Worm (Caenorhabditis elegans): ENCODE results near the gene phat-6.

phat-6 gene

ce11 chrX:15194283-15194682 lies at the start of gene phat-6:
Gene phat-6 (minus strand): TSS chrX:15194383.
- TF ChIP-seq nhr-76 (tag; optimal IDR thresholded peaks at IDR 0.05), result no peak
- peak; percentile 23 for TF ChIP-seq tbx-2 (tag; optimal IDR thresholded peaks at IDR 0.05)
- peak; percentile 3 for TF ChIP-seq fkh-8 (tag; optimal IDR thresholded peaks at IDR 0.05)
- TF ChIP-seq nhr-47 (tag; optimal IDR thresholded peaks at IDR 0.05), result peak; percentile 20
- TF ChIP-seq rnt-1 (tag; optimal IDR thresholded peaks at IDR 0.05), result no peak
- peak; percentile 12 for TF ChIP-seq unc-86 (tag; optimal IDR thresholded peaks at IDR 0.05)
- TF ChIP-seq nhr-20 (tag; optimal IDR thresholded peaks at IDR 0.05), result no peak
- peak; percentile 50 for TF ChIP-seq nhr-71 (tag; optimal IDR thresholded peaks at IDR 0.05)
- TF ChIP-seq ztf-4 (tag; optimal IDR thresholded peaks at IDR 0.05), result no peak
- no peak for TF ChIP-seq F16B12.6 (tag; optimal IDR thresholded peaks at IDR 0.05)
- TF ChIP-seq ceh-63 (GFP tag; optimal IDR thresholded peaks at IDR 0.05), result no peak
- TF ChIP-seq lin-14 (GFP tag; optimal IDR thresholded peaks at IDR 0.05), result peak; percentile 27

- TF ChIP-seq nhr-77 (tag; optimal IDR thresholded peaks at IDR 0.05) (no peak), ceh-90 (tag; optimal IDR thresholded peaks at IDR 0.05) (no peak), mab-9 (GFP tag; IDR thresholded peaks at IDR 0.05) (no peak), lin-13 (GFP tag; optimal IDR thresholded peaks at IDR 0.05) (no peak), dpl-1 (GFP tag; optimal IDR thresholded peaks at IDR 0.05) (no peak), fos-1 (tag; optimal IDR thresholded peaks at IDR 0.05) (no peak), ces-1 (GFP tag; optimal IDR thresholded peaks at IDR 0.05) (no peak), pax-3 (tag; optimal IDR thresholded peaks at IDR 0.05) (no peak)
Measured at ce11 chrX:15242726-15243125, 48.5 kb upstream of the phat-6 start.

ce11 chrX:15241169-15241568 lies 47.0 kb upstream of the phat-6 start:
- TF ChIP-seq elt-2 (tag; optimal IDR thresholded peaks at IDR 0.05), result peak; percentile 1
- no peak for TF ChIP-seq fos-1 (tag; optimal IDR thresholded peaks at IDR 0.05)
- TF ChIP-seq efl-1 (optimal IDR thresholded peaks at IDR 0.05), result no peak
- TF ChIP-seq efl-1 (GFP tag; optimal IDR thresholded peaks at IDR 0.05 in 1 of 2), result peak in 1 of 2 experiments; percentile 67

ce11 chrX:15236036-15236435 lies 41.9 kb upstream of the phat-6 start:
- TF ChIP-seq pqm-1 (tag; optimal IDR thresholded peaks at IDR 0.05), result no peak
- no peak for TF ChIP-seq unc-98 (GFP tag; IDR thresholded peaks at IDR 0.05)
- TF ChIP-seq fkh-8 (tag; optimal IDR thresholded peaks at IDR 0.05), result no peak
- peak; percentile 63 for TF ChIP-seq snu-23 (GFP tag; optimal IDR thresholded peaks at IDR 0.05)
- no peak for TF ChIP-seq jun-1 (tag; optimal IDR thresholded peaks at IDR 0.05)
- no peak for TF ChIP-seq fos-1 (tag; optimal IDR thresholded peaks at IDR 0.05)
- peak; percentile 50 for TF ChIP-seq nhr-20 (tag; optimal IDR thresholded peaks at IDR 0.05)
- no peak for TF ChIP-seq sup-37 (GFP tag; optimal IDR thresholded peaks at IDR 0.05)
- no peak for TF ChIP-seq nhr-11 (tag; optimal IDR thresholded peaks at IDR 0.05)
- TF ChIP-seq mab-9 (GFP tag; IDR thresholded peaks at IDR 0.05), result no peak
- TF ChIP-seq hlh-4 (tag; optimal IDR thresholded peaks at IDR 0.05), result no peak
- no peak for TF ChIP-seq ceh-8 (GFP tag; optimal IDR thresholded peaks at IDR 0.05)
- no peak for TF ChIP-seq mep-1 (tag; optimal IDR thresholded peaks at IDR 0.05)
- peak; percentile 23 for TF ChIP-seq lin-14 (GFP tag; optimal IDR thresholded peaks at IDR 0.05)
- TF ChIP-seq hpl-2 (GFP tag; optimal IDR thresholded peaks at IDR 0.05), result no peak
- peak; percentile 15 for TF ChIP-seq nhr-90 (tag; optimal IDR thresholded peaks at IDR 0.05; ENCODE audit: poor library complexity)
- TF ChIP-seq lir-3 (tag; optimal IDR thresholded peaks at IDR 0.05; ENCODE audit: poor library complexity), result no peak
- TF ChIP-seq ztf-11 (tag; optimal IDR thresholded peaks at IDR 0.05), result no peak
- peak in 1 of 2 experiments; percentile 53 for TF ChIP-seq lin-35 (GFP tag; optimal IDR thresholded peaks at IDR 0.05)
- TF ChIP-seq dpl-1 (GFP tag; optimal IDR thresholded peaks at IDR 0.05), result no peak
- no peak for TF ChIP-seq F16B12.6 (tag; optimal IDR thresholded peaks at IDR 0.05)
- no peak for TF ChIP-seq snpc-4 (tag; optimal IDR thresholded peaks at IDR 0.05)
- no peak for TF ChIP-seq lin-13 (GFP tag; optimal IDR thresholded peaks at IDR 0.05)
- TF ChIP-seq efl-3 (GFP tag; optimal IDR thresholded peaks at IDR 0.05), result no peak
- TF ChIP-seq ama-1 (optimal IDR thresholded peaks at IDR 0.05), result no peak
- no peak for TF ChIP-seq pag-3 (tag; optimal IDR thresholded peaks at IDR 0.05; ENCODE audit: borderline replicate concordance, insufficient read depth)
- no peak for TF ChIP-seq egl-13 (tag; optimal IDR thresholded peaks at IDR 0.05)
- no peak for TF ChIP-seq nhr-28 (tag; optimal IDR thresholded peaks at IDR 0.05)
- no peak for TF ChIP-seq ces-1 (GFP tag; optimal IDR thresholded peaks at IDR 0.05)
- TF ChIP-seq fkh-10 (GFP tag; optimal IDR thresholded peaks at IDR 0.05), result no peak
- no peak for TF ChIP-seq lin-39 (tag; optimal IDR thresholded peaks at IDR 0.05)
- no peak for TF ChIP-seq alr-1 (tag; optimal IDR thresholded peaks at IDR 0.05; ENCODE audit: borderline replicate concordance)
- TF ChIP-seq zag-1 (tag; optimal IDR thresholded peaks at IDR 0.05), result no peak
- no peak for TF ChIP-seq ceh-90 (tag; optimal IDR thresholded peaks at IDR 0.05)
